Fruit fly (Drosophila melanogaster) whole organism, prepupa: ENCODE results near the gene Or85f.

Experiments
- Blimp-1 ChIP-seq: fragments of 200-800 bp; sonication (Bioruptor generic); optimal IDR thresholded peaks from 3 replicates; lab custom pipeline; 2017; ENCODE audit warnings: missing biosample characterization, missing genetic modification characterization, mild to moderate bottlenecking, moderate library complexity, missing genetic modification reagents
- CG15336 ChIP-seq: fragments of 200-800 bp; sonication (Bioruptor generic); IDR thresholded peaks from 2 replicates; pipeline ENCODE4 v1.3.6; 2022; ENCODE audit warnings: missing biosample characterization, missing genetic modification characterization

- TF ChIP-seq Blimp-1 (GFP tag; lab: Kevin White, UChicago) (no peak), CG15336 (GFP tag; lab: Robert Waterston, UW) (no peak)
These were observed 9.7 kb upstream of the Or85f start for dm6 chr3R:9388321-9388720.
